Fruit fly (Drosophila melanogaster): ENCODE data around the gene CG4576.

Gene CG4576

DNA sequence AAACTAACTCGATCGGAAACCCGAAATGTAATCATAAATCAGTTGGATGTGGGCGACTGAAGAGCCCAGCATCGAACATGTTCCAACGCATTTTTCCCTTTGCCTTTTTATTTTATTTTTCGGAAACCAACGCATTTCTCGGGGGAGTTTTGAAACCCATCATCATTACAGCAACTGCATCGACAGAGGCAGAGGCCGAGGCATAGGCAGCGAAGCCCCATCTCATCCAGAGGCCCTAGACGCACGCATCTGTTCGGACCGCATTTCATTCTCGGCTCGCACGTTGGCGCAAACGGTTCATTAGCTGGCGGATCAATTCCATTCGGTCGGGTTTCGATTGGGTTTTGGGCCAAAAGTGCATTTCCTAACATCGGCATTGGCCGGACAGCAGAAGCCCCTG is at the start of gene CG4576:
Gene CG4576 (plus strand): TSS at position 227 of the 400 bp plus-strand sequence.
- TF ChIP-seq tj (GFP tag; optimal IDR thresholded peaks at IDR 0.05), result no peak
- no peak for TF ChIP-seq toe (GFP tag; optimal IDR thresholded peaks at IDR 0.05)
- TF ChIP-seq CG7101 (tag; optimal IDR thresholded peaks at IDR 0.05), result no peak
- TF ChIP-seq CG11617 (GFP tag; optimal IDR thresholded peaks at IDR 0.05), result no peak
- TF ChIP-seq Hr96 (GFP tag; optimal IDR thresholded peaks at IDR 0.05), result no peak
- TF ChIP-seq cic (GFP tag; optimal IDR thresholded peaks at IDR 0.05), result no peak
- no peak for TF ChIP-seq CG5204 (GFP tag; optimal IDR thresholded peaks at IDR 0.05)
- TF ChIP-seq bab1 (GFP tag; optimal IDR thresholded peaks at IDR 0.05), result no peak
- no peak for TF ChIP-seq ovo (GFP tag; optimal IDR thresholded peaks at IDR 0.05)
- TF ChIP-seq CG14711 (tag; optimal IDR thresholded peaks at IDR 0.05), result no peak
- TF ChIP-seq CG12768 (GFP tag; optimal IDR thresholded peaks at IDR 0.05), result no peak
- no peak for TF ChIP-seq cnc (optimal IDR thresholded peaks at IDR 0.05)
- TF ChIP-seq Clk (GFP tag; optimal IDR thresholded peaks at IDR 0.05), result no peak
- no peak for TF ChIP-seq CG33017 (tag; optimal IDR thresholded peaks at IDR 0.05)
- no peak for TF ChIP-seq CG1620 (GFP tag; optimal IDR thresholded peaks at IDR 0.05)

DNA sequence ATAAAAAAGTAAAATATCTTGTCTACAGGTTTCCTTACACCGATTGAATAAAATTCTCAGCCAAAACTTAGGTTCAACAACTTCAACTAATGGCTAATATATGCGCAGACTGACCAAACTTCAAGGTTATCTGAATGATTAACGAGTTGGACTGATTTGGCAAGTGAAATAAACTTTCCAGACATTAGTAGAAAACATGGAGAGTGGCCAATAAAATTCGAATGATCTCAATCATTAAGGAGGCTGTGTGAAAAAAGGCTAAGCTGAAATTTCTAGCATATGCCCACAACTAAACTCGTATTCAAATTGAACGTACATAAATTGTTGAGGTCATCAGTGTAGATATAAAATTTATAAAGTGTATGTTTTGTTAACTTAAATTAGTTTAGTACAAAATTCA is 46.0 kb upstream of the CG4576 start, which contains the start of gene CG5614:
Gene CG5614 (plus strand): TSS at position 301 of the 400 bp plus-strand sequence.
- no peak for TF ChIP-seq CG7045 (GFP tag; optimal IDR thresholded peaks at IDR 0.05)
- TF ChIP-seq Mnt (GFP tag; optimal IDR thresholded peaks at IDR 0.05), result no peak
- no peak for TF ChIP-seq cic (GFP tag; optimal IDR thresholded peaks at IDR 0.05)
- TF ChIP-seq CG1620 (GFP tag; optimal IDR thresholded peaks at IDR 0.05), result no peak
- TF ChIP-seq bab1 (GFP tag; optimal IDR thresholded peaks at IDR 0.05), result no peak
- no peak for TF ChIP-seq CG11617 (GFP tag; optimal IDR thresholded peaks at IDR 0.05)
- no peak for TF ChIP-seq CG7101 (tag; optimal IDR thresholded peaks at IDR 0.05)
- no peak for TF ChIP-seq Crg-1 (GFP tag; optimal IDR thresholded peaks at IDR 0.05)
- no peak for TF ChIP-seq CG12768 (GFP tag; optimal IDR thresholded peaks at IDR 0.05)
- no peak for TF ChIP-seq Hr96 (GFP tag; optimal IDR thresholded peaks at IDR 0.05)
- no peak for TF ChIP-seq cnc (optimal IDR thresholded peaks at IDR 0.05)
- TF ChIP-seq CG5204 (GFP tag; optimal IDR thresholded peaks at IDR 0.05), result no peak
- TF ChIP-seq tj (GFP tag; optimal IDR thresholded peaks at IDR 0.05), result no peak
- TF ChIP-seq CG14711 (tag; optimal IDR thresholded peaks at IDR 0.05), result no peak
- no peak for TF ChIP-seq Clk (GFP tag; optimal IDR thresholded peaks at IDR 0.05)

DNA sequence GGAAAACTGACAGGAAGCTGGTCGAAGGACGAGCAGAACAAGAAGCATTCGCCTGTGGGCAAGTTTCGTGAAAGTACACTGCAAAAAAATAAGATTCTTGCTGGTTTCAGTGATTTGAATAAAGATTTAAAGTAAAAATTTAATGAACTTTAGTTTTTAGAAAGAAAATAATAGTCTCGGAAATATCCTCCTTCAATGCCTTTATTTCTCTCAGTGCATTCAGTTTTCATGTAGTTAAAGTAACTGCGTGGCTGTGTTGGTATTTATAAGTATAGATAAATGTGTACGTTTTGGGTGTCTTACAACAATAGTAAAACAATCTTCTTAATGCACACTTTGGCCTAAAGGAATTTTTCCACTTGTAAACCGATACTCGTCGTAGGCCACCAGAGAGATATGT is 41.2 kb upstream of the CG4576 start:
- TF ChIP-seq kay (GFP tag; ENCODE audit: borderline replicate concordance) (no peak), CG7045 (GFP tag; optimal IDR thresholded peaks at IDR 0.05) (no peak), pad (GFP tag; optimal IDR thresholded peaks at IDR 0.05) (no peak), tj (GFP tag; optimal IDR thresholded peaks at IDR 0.05) (no peak), cic (GFP tag; optimal IDR thresholded peaks at IDR 0.05) (no peak)

DNA sequence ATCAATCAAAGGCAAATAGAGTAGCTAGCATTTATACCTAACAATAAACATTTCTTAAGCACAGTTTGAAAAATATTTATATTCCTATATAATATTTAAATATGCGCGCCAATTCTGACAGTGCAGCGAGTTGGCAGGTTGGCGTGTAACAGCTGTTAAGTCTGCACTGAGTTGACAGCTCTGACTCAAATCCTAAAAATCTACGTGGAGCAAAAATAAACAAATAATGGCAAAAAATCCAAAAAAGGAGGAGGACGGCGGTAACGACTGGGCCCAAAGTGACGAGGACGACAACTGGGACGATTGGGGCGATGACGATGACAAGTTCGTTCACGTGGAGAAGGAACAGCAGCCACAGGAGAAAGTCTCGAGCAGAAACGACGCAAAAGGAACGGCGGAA is 39.0 kb upstream of the CG4576 start, which contains the start of gene CG9590:
Gene CG9590 (plus strand): TSS at position 166 of the 400 bp plus-strand sequence.
- TF ChIP-seq Hr96 (GFP tag; optimal IDR thresholded peaks at IDR 0.05) (no peak), pad (GFP tag; optimal IDR thresholded peaks at IDR 0.05) (no peak), bab1 (GFP tag; optimal IDR thresholded peaks at IDR 0.05) (peak; percentile 0)

DNA sequence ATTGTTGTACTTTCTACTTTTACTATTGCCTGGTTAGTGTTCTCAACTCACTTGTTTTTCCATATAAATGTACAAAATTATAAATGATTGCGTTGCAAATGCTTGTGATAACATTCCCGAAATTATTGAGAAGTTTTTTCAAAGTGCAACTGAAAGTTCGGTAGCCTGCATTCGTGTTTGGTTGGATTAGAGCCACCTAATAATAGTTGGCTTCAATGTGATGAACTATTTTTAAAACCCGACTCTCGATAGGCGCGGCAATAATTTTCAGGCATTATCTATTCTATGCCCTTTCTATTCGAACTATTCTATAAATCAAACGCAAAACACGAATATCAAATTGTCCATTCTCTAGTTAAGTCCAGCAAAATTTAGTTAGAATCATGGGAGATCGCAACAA is 37.3 kb upstream of the CG4576 start, which contains the start of gene Uros2:
Gene Uros2 (plus strand): TSS at position 301 of the 400 bp plus-strand sequence.
- TF ChIP-seq CG14711 (tag; optimal IDR thresholded peaks at IDR 0.05), result no peak
- TF ChIP-seq pad (GFP tag; optimal IDR thresholded peaks at IDR 0.05), result no peak
- no peak for TF ChIP-seq Crg-1 (GFP tag; optimal IDR thresholded peaks at IDR 0.05)
- no peak for TF ChIP-seq CG7045 (GFP tag; optimal IDR thresholded peaks at IDR 0.05)
- TF ChIP-seq CG5204 (GFP tag; optimal IDR thresholded peaks at IDR 0.05), result no peak
- TF ChIP-seq CG7101 (tag; optimal IDR thresholded peaks at IDR 0.05), result no peak
- no peak for TF ChIP-seq cic (GFP tag; optimal IDR thresholded peaks at IDR 0.05)
- no peak for TF ChIP-seq CG12768 (GFP tag; optimal IDR thresholded peaks at IDR 0.05)
- no peak for TF ChIP-seq toe (GFP tag; optimal IDR thresholded peaks at IDR 0.05)
- no peak for TF ChIP-seq Mnt (GFP tag; optimal IDR thresholded peaks at IDR 0.05)
- TF ChIP-seq kay (GFP tag; ENCODE audit: borderline replicate concordance), result no peak
- TF ChIP-seq tj (GFP tag; optimal IDR thresholded peaks at IDR 0.05), result no peak

DNA sequence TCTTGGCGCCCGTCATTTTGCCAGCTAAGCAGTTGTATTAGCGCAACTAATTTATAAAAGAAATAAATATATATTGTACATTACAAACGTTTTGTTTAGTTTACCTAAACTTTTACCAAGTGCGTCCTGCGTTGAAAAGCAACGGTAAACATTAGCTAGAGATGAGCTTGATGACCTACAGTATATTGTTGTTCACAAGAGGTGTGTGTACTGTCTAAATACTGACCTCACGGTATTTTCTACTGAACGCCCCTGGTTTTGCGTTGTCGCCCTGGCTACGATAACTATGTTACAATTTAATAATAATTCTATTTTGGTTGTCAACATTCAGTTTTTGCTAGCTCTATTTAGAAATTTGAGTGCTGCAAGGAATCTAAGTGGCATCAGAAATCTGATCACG is 33.1 kb upstream of the CG4576 start, which contains the start of gene Acyp2:
Gene Acyp2 (plus strand): TSS at position 262 of the 400 bp plus-strand sequence.
- TF ChIP-seq CG1620 (GFP tag; optimal IDR thresholded peaks at IDR 0.05) (peak; percentile 33), CG14711 (tag; optimal IDR thresholded peaks at IDR 0.05) (no peak), cic (GFP tag; optimal IDR thresholded peaks at IDR 0.05) (no peak), CG33017 (tag; optimal IDR thresholded peaks at IDR 0.05) (no peak), CG7045 (GFP tag; optimal IDR thresholded peaks at IDR 0.05) (no peak), Mnt (GFP tag; optimal IDR thresholded peaks at IDR 0.05) (peak; percentile 37), Clk (GFP tag; optimal IDR thresholded peaks at IDR 0.05) (no peak), ovo (GFP tag; optimal IDR thresholded peaks at IDR 0.05) (peak; percentile 60), CG11617 (GFP tag; optimal IDR thresholded peaks at IDR 0.05) (no peak), toe (GFP tag; optimal IDR thresholded peaks at IDR 0.05) (peak; percentile 67), CG5204 (GFP tag; optimal IDR thresholded peaks at IDR 0.05) (no peak), bab1 (GFP tag; optimal IDR thresholded peaks at IDR 0.05) (peak; percentile 17), CG12768 (GFP tag; optimal IDR thresholded peaks at IDR 0.05) (no peak), pad (GFP tag; optimal IDR thresholded peaks at IDR 0.05) (peak; percentile 6), CG7101 (tag; optimal IDR thresholded peaks at IDR 0.05) (no peak), cnc (optimal IDR thresholded peaks at IDR 0.05) (no peak), Crg-1 (GFP tag; optimal IDR thresholded peaks at IDR 0.05) (no peak), tj (GFP tag; optimal IDR thresholded peaks at IDR 0.05) (no peak), Hr96 (GFP tag; optimal IDR thresholded peaks at IDR 0.05) (no peak), kay (GFP tag; ENCODE audit: borderline replicate concordance) (no peak)
